Worm (Caenorhabditis elegans): ENCODE measurements around the gene sdz-18.

- TF ChIP-seq lsy-2 (tag; optimal IDR thresholded peaks at IDR 0.05) (no peak), snpc-4 (tag; optimal IDR thresholded peaks at IDR 0.05) (no peak), nhr-237 (tag; optimal IDR thresholded peaks at IDR 0.05) (no peak), mls-2 (tag; optimal IDR thresholded peaks at IDR 0.05) (no peak)
Measured at ce11 chrII:1692827-1693226, 13.5 kb downstream of the sdz-18 start, which contains the start of gene fbxc-21.
